Fruit fly (Drosophila melanogaster) Kc167 (cell line): ENCODE measurements around the gene CG13023.

Source experiments
- Myc ChIP-seq: fragments of >200 bp; optimal IDR thresholded peaks from 2 replicates; lab custom pipeline; 2017; ENCODE audit warnings: missing external identifiers
- Sin3A ChIP-seq: fragments of >200 bp; optimal IDR thresholded peaks from 2 replicates; lab custom pipeline; 2018; ENCODE audit warnings: missing external identifiers
- insv ChIP-seq: fragments of >200 bp; optimal IDR thresholded peaks from 3 replicates; lab custom pipeline; 2018; ENCODE audit warnings: missing external identifiers
- psq ChIP-seq: fragments of >200 bp; optimal IDR thresholded peaks from 2 replicates; lab custom pipeline; 2017; ENCODE audit warnings: missing external identifiers
- ttk ChIP-seq: sonication (Bioruptor generic); optimal IDR thresholded peaks from 2 replicates; lab custom pipeline; 2017; ENCODE audit warnings: missing external identifiers

- TF ChIP-seq ttk (lab: Kevin White, UChicago), result no peak
- TF ChIP-seq Myc (lab: Kevin White, UChicago), result no peak
- TF ChIP-seq insv (lab: Kevin White, UChicago), result no peak
- TF ChIP-seq psq (lab: Kevin White, UChicago), result no peak
- TF ChIP-seq Sin3A (lab: Kevin White, UChicago), result no peak
Observed at dm6 chr3L:16914113-16914512, 13.1 kb downstream of the CG13023 start.
